Worm (Caenorhabditis elegans) whole organism, L3 larva: ENCODE results near the gene mtrr-1.

Source experiments
- ZK546.5 ChIP-seq: sonication (generic microtip); optimal IDR thresholded peaks from 2 replicates; lab custom pipeline; 2017; ENCODE audit warnings: missing biosample characterization, missing genetic modification characterization
- aly-2 ChIP-seq: fragments of 150-350 bp; optimal IDR thresholded peaks from 2 replicates; lab custom pipeline; 2014; ENCODE audit warnings: missing biosample characterization, missing genetic modification characterization
- ama-1 ChIP-seq: fragments of 150-350 bp; optimal IDR thresholded peaks from 2 replicates; lab custom pipeline; 2018
- ceh-16 ChIP-seq: sonication (generic microtip); optimal IDR thresholded peaks from 2 replicates; lab custom pipeline; 2017; ENCODE audit warnings: missing biosample characterization, missing genetic modification characterization
- ceh-28 ChIP-seq: fragments of 150-350 bp; optimal IDR thresholded peaks from 2 replicates; lab custom pipeline; 2014; ENCODE audit warnings: missing biosample characterization, missing genetic modification reagents, missing genetic modification characterization
- ceh-82 ChIP-seq: fragments of 150-350 bp; optimal IDR thresholded peaks from 2 replicates; lab custom pipeline; 2014; ENCODE audit warnings: missing biosample characterization, missing genetic modification characterization
- daf-12 ChIP-seq: fragments of 150-350 bp; optimal IDR thresholded peaks from 2 replicates; lab custom pipeline; 2014; ENCODE audit warnings: missing biosample characterization, missing genetic modification reagents, missing genetic modification characterization
- egl-5 ChIP-seq: fragments of 150-350 bp; optimal IDR thresholded peaks from 2 replicates; lab custom pipeline; 2017; ENCODE audit warnings: missing biosample characterization, missing genetic modification reagents, missing genetic modification characterization, inconsistent platforms
- elt-2 ChIP-seq: sonication (generic microtip); optimal IDR thresholded peaks from 2 replicates; lab custom pipeline; 2016; ENCODE audit warnings: missing genetic modification reagents, mild to moderate bottlenecking, missing genetic modification characterization, missing compliant biosample characterization
- elt-3 ChIP-seq, 3 experiments: fragments of 150-350 bp in 1 of 3; sonication (generic microtip) in 2 of 3; optimal IDR thresholded peaks; 2 replicates in 2 of 3; 4 replicates in 1 of 3; lab custom pipeline; 2014 to 2017; ENCODE audit warnings: missing biosample characterization in 3 of 3, missing genetic modification characterization in 3 of 3
- fos-1 ChIP-seq: fragments of 150-350 bp; optimal IDR thresholded peaks from 2 replicates; lab custom pipeline; 2014; ENCODE audit warnings: missing biosample characterization, missing genetic modification characterization
- hmg-11 ChIP-seq: sonication (generic microtip); optimal IDR thresholded peaks from 2 replicates; lab custom pipeline; 2016; ENCODE audit warnings: missing genetic modification characterization, missing compliant biosample characterization
- jun-1 ChIP-seq: fragments of 150-350 bp; optimal IDR thresholded peaks from 2 replicates; lab custom pipeline; 2014; ENCODE audit warnings: missing biosample characterization, missing genetic modification reagents, missing genetic modification characterization
- lin-15B ChIP-seq: fragments of 150-350 bp; optimal IDR thresholded peaks from 2 replicates; lab custom pipeline; 2014; ENCODE audit warnings: missing biosample characterization, missing genetic modification characterization
- lin-39 ChIP-seq: fragments of 150-350 bp; optimal IDR thresholded peaks from 2 replicates; lab custom pipeline; 2018; ENCODE audit warnings: missing biosample characterization, missing genetic modification reagents, missing genetic modification characterization
- lsy-12 ChIP-seq: sonication (generic microtip); optimal IDR thresholded peaks from 2 replicates; lab custom pipeline; 2016; ENCODE audit warnings: mild to moderate bottlenecking, missing genetic modification characterization, missing compliant biosample characterization
- mml-1 ChIP-seq: fragments of 150-350 bp; sonication (generic microtip); optimal IDR thresholded peaks from 3 replicates; lab custom pipeline; 2014; ENCODE audit warnings: missing biosample characterization, missing genetic modification characterization
- nfya-1 ChIP-seq: sonication (generic microtip); optimal IDR thresholded peaks from 2 replicates; lab custom pipeline; 2017; ENCODE audit warnings: missing genetic modification characterization, mild to moderate bottlenecking, missing compliant biosample characterization, antibody characterized with exemption, moderate library complexity; ENCODE audit not compliant: insufficient read depth
- nhr-11 ChIP-seq: fragments of 150-350 bp; optimal IDR thresholded peaks from 2 replicates; lab custom pipeline; 2014; ENCODE audit warnings: missing biosample characterization, missing genetic modification characterization
- nhr-237 ChIP-seq: fragments of 150-350 bp; optimal IDR thresholded peaks from 2 replicates; lab custom pipeline; 2014; ENCODE audit warnings: missing biosample characterization, missing genetic modification characterization
- nhr-25 ChIP-seq: sonication (generic microtip); optimal IDR thresholded peaks from 2 replicates; lab custom pipeline; 2017; ENCODE audit warnings: missing biosample characterization, missing genetic modification characterization
- nhr-28 ChIP-seq: fragments of 150-350 bp; optimal IDR thresholded peaks from 2 replicates; lab custom pipeline; 2014; ENCODE audit warnings: missing biosample characterization, missing genetic modification characterization
- nhr-76 ChIP-seq: fragments of 150-350 bp; sonication (generic microtip); optimal IDR thresholded peaks from 5 replicates; lab custom pipeline; 2014; ENCODE audit warnings: missing biosample characterization, missing genetic modification characterization
- nhr-77 ChIP-seq: fragments of 150-350 bp; optimal IDR thresholded peaks from 2 replicates; lab custom pipeline; 2014; ENCODE audit warnings: missing biosample characterization, missing genetic modification characterization
- pha-4 ChIP-seq: fragments of 150-350 bp; optimal IDR thresholded peaks from 2 replicates; lab custom pipeline; 2014; ENCODE audit warnings: missing biosample characterization, missing genetic modification reagents, missing genetic modification characterization
- pqm-1 ChIP-seq: fragments of 150-350 bp; optimal IDR thresholded peaks from 2 replicates; lab custom pipeline; 2017; ENCODE audit warnings: missing biosample characterization, missing genetic modification characterization, inconsistent platforms
- sea-2 ChIP-seq: fragments of 150-350 bp; sonication (generic microtip); optimal IDR thresholded peaks from 4 replicates; lab custom pipeline; 2014; ENCODE audit warnings: missing biosample characterization, missing genetic modification reagents, missing genetic modification characterization
- snpc-4 ChIP-seq: fragments of 150-350 bp; optimal IDR thresholded peaks from 2 replicates; lab custom pipeline; 2014; ENCODE audit warnings: missing biosample characterization, missing genetic modification characterization
- tbx-2 ChIP-seq: sonication (generic microtip); optimal IDR thresholded peaks from 2 replicates; lab custom pipeline; 2016; ENCODE audit warnings: mild to moderate bottlenecking, missing genetic modification characterization, missing compliant biosample characterization
- unc-62 ChIP-seq: fragments of 150-350 bp; sonication (generic microtip); optimal IDR thresholded peaks from 4 replicates; lab custom pipeline; 2014; ENCODE audit warnings: missing biosample characterization, missing genetic modification reagents, missing genetic modification characterization
- ztf-11 ChIP-seq: fragments of 150-350 bp; optimal IDR thresholded peaks from 2 replicates; lab custom pipeline; 2014; ENCODE audit warnings: missing biosample characterization, missing genetic modification characterization

The mtrr-1 gene

ce11 chrII:9322870-9323349 is 37.1 kb downstream of the mtrr-1 start, which contains the start of gene rab-39 (continued):
- TF ChIP-seq unc-62 (no peak), aly-2 (no peak), lin-39 (tag; lab: Kevin White, UChicago) (peak; percentile 18), nhr-25 (tag; lab: Kevin White, UChicago) (no peak), lin-15B (tag; lab: Kevin White, UChicago) (peak; percentile 31), pqm-1 (tag; lab: Kevin White, UChicago) (no peak), nhr-237 (tag; lab: Kevin White, UChicago) (no peak), ceh-28 (tag; lab: Kevin White, UChicago) (no peak), ztf-11 (tag; lab: Kevin White, UChicago) (no peak), elt-3 (tag; optimal IDR thresholded peaks at IDR 0.05; lab: Kevin White, UChicago) (no peak), daf-12 (tag; lab: Kevin White, UChicago) (no peak), lsy-12 (tag; lab: Kevin White, UChicago) (no peak), fos-1 (tag; lab: Kevin White, UChicago) (no peak)

DNA sequence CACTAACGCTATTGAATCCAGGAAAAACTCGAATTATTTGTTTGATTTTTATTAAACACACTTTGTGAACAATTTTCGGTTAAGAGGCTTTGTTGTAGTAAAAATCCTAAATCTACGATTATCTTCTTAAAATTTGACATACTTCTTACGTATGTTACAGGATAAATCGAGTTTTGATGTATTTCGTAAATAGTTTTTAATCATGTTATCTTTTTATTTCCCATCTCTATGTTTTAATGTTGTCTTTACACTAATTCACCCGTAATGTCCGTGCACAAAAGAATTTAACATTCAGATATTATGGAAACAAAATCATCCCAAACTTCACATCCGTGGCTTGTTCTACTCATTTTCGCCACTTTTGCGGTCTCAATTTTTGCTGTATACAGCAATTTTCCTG is 37.9 kb downstream of the mtrr-1 start, which contains the start of gene egli-1:
egli-1 (plus strand) TSS at position 301 of the 400 bp plus-strand sequence.
- TF ChIP-seq ceh-82 (tag; lab: Kevin White, UChicago) = no peak
- TF ChIP-seq nhr-28 (tag; lab: Kevin White, UChicago) = no peak
- TF ChIP-seq egl-5 (tag; lab: Kevin White, UChicago) = no peak
- TF ChIP-seq snpc-4 = no peak
- TF ChIP-seq ceh-16 (tag; lab: Kevin White, UChicago) = no peak

DNA sequence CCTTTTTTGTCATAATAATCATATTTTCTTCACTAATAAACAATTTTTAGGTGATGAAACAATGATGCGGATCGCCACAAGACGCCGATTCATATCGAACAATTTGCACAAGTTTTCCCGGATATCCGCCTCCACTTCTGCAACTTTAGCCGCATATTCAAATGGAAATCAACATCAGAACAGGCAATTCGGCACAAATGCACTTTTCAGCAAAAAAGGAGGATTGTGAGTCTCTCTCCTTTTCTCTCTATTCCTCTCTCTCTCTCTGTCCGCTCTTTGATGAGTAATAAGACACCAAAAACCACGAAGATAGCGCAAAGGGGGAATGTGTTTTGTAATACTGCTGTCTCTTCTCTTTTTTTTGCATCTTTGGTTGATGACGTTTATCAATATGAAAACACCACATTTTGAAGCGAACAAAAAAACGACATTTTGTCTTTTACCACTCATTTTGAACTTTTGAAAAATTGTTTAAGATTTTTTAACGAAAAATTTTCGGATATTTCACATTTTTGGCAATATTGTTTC is 39.1 kb downstream of the mtrr-1 start, which contains the start of gene eat-3:
eat-3 (plus strand) TSS at position 51 of the 528 bp plus-strand sequence.
- peak; percentile 29 for TF ChIP-seq lin-39 (tag; lab: Kevin White, UChicago)
- TF ChIP-seq pha-4 (tag; lab: Kevin White, UChicago) = peak; percentile 20
- TF ChIP-seq unc-62 = peak; percentile 36
- TF ChIP-seq egl-5 (tag; lab: Kevin White, UChicago) = peak; percentile 29
- TF ChIP-seq nhr-77 (tag; lab: Kevin White, UChicago) = no peak
- TF ChIP-seq lsy-12 (tag; lab: Kevin White, UChicago) = no peak
- peak; percentile 49 for TF ChIP-seq nfya-1 (tag; lab: Kevin White, UChicago)
- TF ChIP-seq hmg-11 (tag; lab: Kevin White, UChicago) = peak; percentile 16
- TF ChIP-seq nhr-11 (tag; lab: Kevin White, UChicago) = no peak
- TF ChIP-seq, all 47 proteins: peak for 6

DNA sequence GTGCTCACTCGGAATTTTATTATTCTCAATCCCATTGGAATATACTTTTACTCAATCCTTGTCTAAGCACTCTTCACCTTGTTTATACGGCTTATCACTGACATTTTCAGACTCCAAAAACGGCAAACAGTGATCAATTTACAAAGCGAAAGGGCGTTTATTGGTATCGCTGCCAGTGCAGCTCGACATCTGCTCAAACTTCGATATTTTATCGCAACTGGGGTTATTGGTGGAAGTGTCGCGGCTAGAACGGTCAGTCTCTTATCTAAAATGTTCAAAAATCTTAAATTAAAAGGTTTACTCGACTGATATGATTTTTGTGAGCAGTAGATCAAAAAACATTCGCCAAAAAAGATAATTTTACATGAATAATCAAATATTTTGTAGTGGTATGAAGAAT is 39.8 kb downstream of the mtrr-1 start:
- peak; percentile 76 for TF ChIP-seq pqm-1 (tag; lab: Kevin White, UChicago)
- no peak for TF ChIP-seq nfya-1 (tag; lab: Kevin White, UChicago)
- no peak for TF ChIP-seq mml-1 (tag; lab: Kevin White, UChicago)
- no peak for TF ChIP-seq sea-2 (GFP tag; lab: Kevin White, UChicago)
- peak; percentile 25 for TF ChIP-seq jun-1 (tag; lab: Kevin White, UChicago)
- TF ChIP-seq pha-4 (tag; lab: Kevin White, UChicago) = no peak
- TF ChIP-seq aly-2 = no peak
- TF ChIP-seq elt-2 (tag; lab: Kevin White, UChicago) = peak; percentile 81
- no peak for TF ChIP-seq egl-5 (tag; lab: Kevin White, UChicago)
- TF ChIP-seq tbx-2 (tag; lab: Kevin White, UChicago) = no peak

DNA sequence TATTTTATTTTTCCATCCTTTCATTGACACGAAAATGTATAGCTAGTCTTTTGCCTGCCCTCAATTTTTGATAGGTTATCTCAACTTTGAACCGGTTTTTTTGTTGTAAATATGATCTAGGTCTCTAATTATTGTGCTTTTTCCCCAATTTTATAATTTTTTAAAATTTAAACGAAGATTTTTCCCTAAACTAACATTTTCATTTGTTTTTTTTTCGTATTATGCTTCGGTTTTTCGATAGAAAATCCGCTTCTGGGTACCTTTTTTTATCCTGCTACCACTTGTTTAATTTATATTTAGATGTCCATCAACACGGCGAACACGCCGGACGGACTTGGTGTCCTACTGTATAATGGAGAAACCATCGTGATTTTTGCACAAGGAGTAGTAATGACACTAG is 43.7 kb downstream of the mtrr-1 start, which contains the start of gene wbp-2:
wbp-2 (plus strand) TSS at position 301 of the 400 bp plus-strand sequence.
- no peak for TF ChIP-seq jun-1 (tag; lab: Kevin White, UChicago)
- TF ChIP-seq elt-3 (tag; optimal IDR thresholded peaks at IDR 0.05; lab: Kevin White, UChicago) = no peak
- TF ChIP-seq nfya-1 (tag; lab: Kevin White, UChicago) = no peak
- no peak for TF ChIP-seq ama-1
- no peak for TF ChIP-seq ZK546.5 (tag; lab: Kevin White, UChicago)
- no peak for TF ChIP-seq elt-2 (tag; lab: Kevin White, UChicago)
- no peak for TF ChIP-seq nhr-76 (tag; lab: Kevin White, UChicago)
